Fruit fly (Drosophila melanogaster) whole organism, embryonic: ENCODE results near the gene Spase25.

Experiments
- CG15514 ChIP-seq: fragments of 200-800 bp; sonication (Bioruptor generic); optimal IDR thresholded peaks from 3 replicates; lab custom pipeline; 2017; ENCODE audit warnings: missing biosample characterization, missing genetic modification characterization, mild to moderate bottlenecking, moderate library complexity, missing genetic modification reagents
- CG16779 ChIP-seq: fragments of 200-800 bp; sonication (Bioruptor generic); IDR thresholded peaks from 2 replicates; pipeline ENCODE4 v1.3.6; 2022; ENCODE audit warnings: missing biosample characterization, missing genetic modification characterization
- CG31224 ChIP-seq: fragments of 200-800 bp; sonication (Bioruptor generic); IDR thresholded peaks from 2 replicates; pipeline ENCODE4 v1.3.6; 2022; ENCODE audit warnings: missing biosample characterization, missing genetic modification characterization
- Dp ChIP-seq: fragments of 200-800 bp; sonication (Bioruptor generic); optimal IDR thresholded peaks from 2 replicates; lab custom pipeline; 2018; ENCODE audit warnings: missing biosample characterization, mild to moderate bottlenecking, missing genetic modification characterization, moderate library complexity
- ERR ChIP-seq: fragments of 200-800 bp; sonication (Bioruptor generic); optimal IDR thresholded peaks from 2 replicates; lab custom pipeline; 2016; ENCODE audit warnings: missing biosample characterization, missing genetic modification characterization
- Lim3 ChIP-seq: fragments of 200-800 bp; sonication (Bioruptor generic); IDR thresholded peaks from 2 replicates; pipeline ENCODE4 v1.3.6; 2022; ENCODE audit warnings: missing biosample characterization, missing genetic modification characterization
- chinmo ChIP-seq: fragments of 200-800 bp; sonication (Bioruptor generic); IDR thresholded peaks from 4 replicates; pipeline ENCODE4 v1.3.6; 2022; ENCODE audit warnings: missing biosample characterization, missing genetic modification characterization; ENCODE audit not compliant: partially characterized antibody
- gsb ChIP-seq: fragments of 200-800 bp; sonication (Bioruptor generic); IDR thresholded peaks from 2 replicates; pipeline ENCODE4 v1.3.6; 2022; ENCODE audit warnings: missing biosample characterization, missing genetic modification characterization
- h ChIP-seq: fragments of >200 bp; optimal IDR thresholded peaks from 2 replicates; lab custom pipeline; 2017
- tio ChIP-seq: fragments of 200-800 bp; sonication (Bioruptor generic); optimal IDR thresholded peaks from 2 replicates; lab custom pipeline; 2017; ENCODE audit warnings: missing biosample characterization, missing genetic modification characterization, inconsistent platforms
- zf30C ChIP-seq: fragments of 200-800 bp; sonication (Bioruptor generic); optimal IDR thresholded peaks from 3 replicates; lab custom pipeline; 2018; ENCODE audit warnings: missing biosample characterization, mild to moderate bottlenecking, missing genetic modification characterization

dm6 chrX:11440944-11441343, 44.1 kb upstream of the Spase25 start:
- no peak for TF ChIP-seq zf30C (GFP tag; lab: Kevin White, UChicago)
- TF ChIP-seq h = no peak
- TF ChIP-seq tio (GFP tag; lab: Kevin White, UChicago) = peak; percentile 10
- no peak for TF ChIP-seq CG31224 (GFP tag; lab: Robert Waterston, UW)
- no peak for TF ChIP-seq CG16779 (GFP tag; lab: Robert Waterston, UW)
- TF ChIP-seq Lim3 (GFP tag; lab: Robert Waterston, UW) = no peak
- TF ChIP-seq ERR = no peak
- no peak for TF ChIP-seq CG15514 (GFP tag; lab: Kevin White, UChicago)
- no peak for TF ChIP-seq chinmo (GFP tag; lab: Robert Waterston, UW)
- no peak for TF ChIP-seq Dp (GFP tag; lab: Kevin White, UChicago)
- no peak for TF ChIP-seq gsb
